Worm (Caenorhabditis elegans): ENCODE measurements around the gene rep-1.

DNA sequence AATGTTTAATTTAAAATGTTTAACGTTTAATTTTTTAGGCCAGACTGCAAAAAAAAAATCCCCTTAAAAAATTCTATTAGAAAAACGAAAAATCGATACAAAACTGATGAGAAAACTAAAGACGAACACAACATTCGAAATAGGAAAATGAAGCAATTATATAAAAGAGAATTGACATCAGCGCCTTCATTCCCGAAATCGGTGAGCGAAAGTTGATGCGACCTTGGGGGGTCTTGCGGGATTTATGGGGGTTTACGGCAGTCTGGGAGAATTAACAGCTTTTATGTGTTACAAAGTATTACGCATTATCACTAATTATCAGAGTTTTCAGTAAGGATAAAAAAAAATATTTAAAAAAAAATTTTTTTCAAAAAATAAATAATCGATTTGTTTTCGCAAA is 44.3 kb downstream of the rep-1 start:
- no peak for TF ChIP-seq mec-3 (tag; optimal IDR thresholded peaks at IDR 0.05; ENCODE audit: borderline replicate concordance)
- TF ChIP-seq ets-4 (tag; optimal IDR thresholded peaks at IDR 0.05): no peak
- no peak for TF ChIP-seq ceh-2 (tag; optimal IDR thresholded peaks at IDR 0.05)
- TF ChIP-seq dmd-4 (tag; optimal IDR thresholded peaks at IDR 0.05; ENCODE audit: borderline replicate concordance): no peak
- TF ChIP-seq zip-5 (tag; optimal IDR thresholded peaks at IDR 0.05): no peak
- TF ChIP-seq ama-1 (optimal IDR thresholded peaks at IDR 0.05): no peak
- TF ChIP-seq ceh-22 (tag; optimal IDR thresholded peaks at IDR 0.05): no peak
- no peak for TF ChIP-seq pqm-1 (tag; optimal IDR thresholded peaks at IDR 0.05)
- no peak for TF ChIP-seq elt-4 (tag; optimal IDR thresholded peaks at IDR 0.05)
- no peak for TF ChIP-seq ceh-45 (GFP tag; IDR thresholded peaks at IDR 0.05)
- TF ChIP-seq nhr-11 (tag; optimal IDR thresholded peaks at IDR 0.05): no peak
- no peak for TF ChIP-seq nfya-1 (tag; optimal IDR thresholded peaks at IDR 0.05)
- no peak for TF ChIP-seq elt-2 (tag; optimal IDR thresholded peaks at IDR 0.05)
- TF ChIP-seq unc-55 (GFP tag; optimal IDR thresholded peaks at IDR 0.05): no peak

Data from whole organism, late embryonic.